Fruit fly (Drosophila melanogaster): Measurements from ENCODE around the gene CG6999.

The CG6999 gene

DNA sequence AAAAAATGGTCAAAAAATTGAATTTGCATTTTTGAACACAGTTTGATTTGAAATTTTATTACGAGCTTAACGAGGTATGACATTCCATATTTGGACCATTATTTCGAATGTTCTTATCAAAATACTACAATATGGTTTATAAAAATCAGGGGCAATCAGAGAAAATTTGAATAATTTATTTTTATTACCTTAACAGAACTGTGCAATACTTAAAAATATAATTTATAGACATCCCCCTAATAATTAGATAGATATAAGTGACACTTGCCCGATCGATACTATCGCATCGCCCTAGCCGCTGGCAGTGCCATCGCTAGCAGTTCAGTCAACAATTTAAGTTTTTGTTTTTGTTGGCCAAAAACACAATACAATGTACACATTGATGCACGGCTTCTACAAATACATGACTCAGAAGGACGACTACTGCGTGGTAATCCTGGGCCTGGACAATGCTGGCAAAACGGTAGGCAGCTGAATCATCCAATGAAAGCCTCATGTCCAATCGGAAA lies 18.7 kb downstream of the CG6999 start, which contains the start of gene Arfrp1 (continued):
- TF ChIP-seq pzg (GFP tag; optimal IDR thresholded peaks at IDR 0.05) (peak; percentile 27), Doc3 (GFP tag; IDR thresholded peaks at IDR 0.05; ENCODE audit: partially characterized antibody) (peak; percentile 69; the same call in 2 of the 3 replicates), Bgb (GFP tag; IDR thresholded peaks at IDR 0.05; ENCODE audit: partially characterized antibody) (peak; percentile 80), D19B (GFP tag; optimal IDR thresholded peaks at IDR 0.05) (no peak), luna (GFP tag; optimal IDR thresholded peaks at IDR 0.05) (no peak), CG10462 (GFP tag; optimal IDR thresholded peaks at IDR 0.05) (no peak), nmo (GFP tag; optimal IDR thresholded peaks at IDR 0.05) (no peak), CG7786 (GFP tag; optimal IDR thresholded peaks at IDR 0.05) (peak; percentile 4), CG7963 (GFP tag; IDR thresholded peaks at IDR 0.05; ENCODE audit: partially characterized antibody) (peak; percentile 64; the same call in 2 of the 3 replicates), CG11247 (GFP tag; IDR thresholded peaks at IDR 0.05) (no peak; the same call in 1 of the 2 replicates), disco-r (GFP tag; optimal IDR thresholded peaks at IDR 0.05) (peak; percentile 11), Ada2b (GFP tag; IDR thresholded peaks at IDR 0.05) (no peak), CG4617 (GFP tag; optimal IDR thresholded peaks at IDR 0.05; ENCODE audit: borderline replicate concordance) (peak; percentile 5), CG12391 (tag; optimal IDR thresholded peaks at IDR 0.05) (peak; percentile 34), br (optimal IDR thresholded peaks at IDR 0.05) (no peak), CG34422 (GFP tag; IDR thresholded peaks at IDR 0.05) (0 out of 3 replicates have a peak, but pooled peaks have one; percentile 11), lbe (GFP tag; optimal IDR thresholded peaks at IDR 0.05) (no peak), tap (tag; optimal IDR thresholded peaks at IDR 0.05) (no peak), Hmx (GFP tag; optimal IDR thresholded peaks at IDR 0.05) (peak; percentile 18), CG16779 (GFP tag; IDR thresholded peaks at IDR 0.05) (no peak), Med (GFP tag) (peak; percentile 54), Nf-YA (GFP tag; IDR thresholded peaks at IDR 0.05) (no peak), bsh (GFP tag; optimal IDR thresholded peaks at IDR 0.05) (peak in 1 of 2 experiments; percentile 5), CG9215 (GFP tag; IDR thresholded peaks at IDR 0.05) (0 out of 2 replicates have a peak, but pooled peaks have one; percentile 29), amos (GFP tag; IDR thresholded peaks at IDR 0.05; ENCODE audit: partially characterized antibody) (peak; percentile 90), CG6689 (GFP tag; IDR thresholded peaks at IDR 0.05) (0 out of 2 replicates have a peak, but pooled peaks have one; percentile 10), hbn (GFP tag; IDR thresholded peaks at IDR 0.05; ENCODE audit: partially characterized antibody) (peak; percentile 70), CG2712 (tag; optimal IDR thresholded peaks at IDR 0.05) (peak; percentile 25), CG3726 (GFP tag; IDR thresholded peaks at IDR 0.05) (no peak), Abd-B (GFP tag; optimal IDR thresholded peaks at IDR 0.05) (peak; percentile 51), HmgD (GFP tag; optimal IDR thresholded peaks at IDR 0.05) (no peak), dm (GFP tag; optimal IDR thresholded peaks at IDR 0.05) (no peak), dpn (GFP tag; optimal IDR thresholded peaks at IDR 0.05) (peak; percentile 6 to 47), org-1 (GFP tag; optimal IDR thresholded peaks at IDR 0.05) (no peak), sna (GFP tag; IDR thresholded peaks at IDR 0.05; ENCODE audit: partially characterized antibody) (peak; percentile 55), ind (GFP tag; optimal IDR thresholded peaks at IDR 0.05) (peak; percentile 28), ato (GFP tag; IDR thresholded peaks at IDR 0.05; ENCODE audit: partially characterized antibody) (peak; percentile 55; the same call in 1 of the 2 replicates), bbx (GFP tag; IDR thresholded peaks at IDR 0.05; ENCODE audit: partially characterized antibody) (peak; percentile 85), Rfx (GFP tag; IDR thresholded peaks at IDR 0.05) (peak; percentile 33), CG9876 (GFP tag; optimal IDR thresholded peaks at IDR 0.05) (no peak), CG4820 (GFP tag; optimal IDR thresholded peaks at IDR 0.05) (peak; percentile 19), D (optimal IDR thresholded peaks at IDR 0.05) (no peak), D (GFP tag; optimal IDR thresholded peaks at IDR 0.05) (no peak), dati (GFP tag; IDR thresholded peaks at IDR 0.05) (no peak), CG32532 (GFP tag; IDR thresholded peaks at IDR 0.05) (peak; percentile 47; the same call in 1 of the 2 replicates), Mrtf (GFP tag; IDR thresholded peaks at IDR 0.05) (no peak), CHES-1-like (GFP tag; optimal IDR thresholded peaks at IDR 0.05) (no peak), zen2 (GFP tag; IDR thresholded peaks at IDR 0.05; ENCODE audit: partially characterized antibody) (0 out of 3 replicates have a peak, but pooled peaks have one; percentile 44), fd64A (GFP tag; optimal IDR thresholded peaks at IDR 0.05) (no peak), jigr1 (GFP tag; IDR thresholded peaks at IDR 0.05) (no peak)

All from whole organism, embryonic.